Fruit fly (Drosophila melanogaster): ENCODE results near the gene CG5860.

DNA sequence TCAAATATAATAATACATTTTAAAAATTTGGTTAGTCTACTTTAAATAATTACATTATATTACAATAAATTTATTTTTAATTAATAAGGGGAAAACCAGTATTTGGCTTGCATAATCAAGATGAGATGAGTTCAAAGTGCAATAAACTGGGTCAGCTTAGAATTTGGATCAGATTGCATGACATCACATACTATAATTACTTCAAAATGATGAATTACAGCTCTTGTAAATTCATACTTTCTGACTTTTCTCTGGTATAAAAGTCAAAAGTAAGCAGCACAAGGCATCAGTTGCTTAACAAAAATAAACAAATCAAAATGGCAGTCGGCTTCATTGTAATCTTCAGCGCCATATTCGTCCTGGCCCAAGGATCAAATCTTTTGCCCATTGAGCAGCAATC, 7.7 kb downstream of the CG5860 start, which contains the start of gene CG33333:
- TF ChIP-seq CG8478 (optimal IDR thresholded peaks at IDR 0.05) = no peak
- no peak for TF ChIP-seq psq (optimal IDR thresholded peaks at IDR 0.05)

All from whole organism.